Worm (Caenorhabditis elegans) whole organism, L2 larva: Measurements from ENCODE around the gene oac-38.

Experiments
- ama-1 ChIP-seq: fragments of 150-350 bp; optimal IDR thresholded peaks from 2 replicates; lab custom pipeline; 2018; ENCODE audit warnings: inconsistent platforms
- lin-13 ChIP-seq: fragments of 150-350 bp; optimal IDR thresholded peaks from 2 replicates; lab custom pipeline; 2014; ENCODE audit warnings: missing biosample characterization, missing genetic modification reagents, missing genetic modification characterization
- lsy-2 ChIP-seq, 2 experiments: fragments of 150-350 bp in 1 of 2; sonication (generic microtip) in 1 of 2; optimal IDR thresholded peaks; 2 replicates each; lab custom pipeline; 2014 to 2017; ENCODE audit warnings: missing biosample characterization in 2 of 2, missing genetic modification characterization in 2 of 2
- mdl-1 ChIP-seq, 2 experiments: fragments of 150-350 bp in 1 of 2; sonication (generic microtip) in 1 of 2; optimal IDR thresholded peaks; 2 replicates each; lab custom pipeline; 2017; ENCODE audit warnings: missing biosample characterization in 2 of 2, missing genetic modification characterization in 2 of 2
- nhr-25 ChIP-seq: fragments of 150-350 bp; sonication (generic microtip); optimal IDR thresholded peaks from 3 replicates; lab custom pipeline; 2014; ENCODE audit warnings: missing biosample characterization, missing genetic modification characterization
- nhr-77 ChIP-seq: fragments of 150-350 bp; optimal IDR thresholded peaks from 2 replicates; lab custom pipeline; 2014; ENCODE audit warnings: missing biosample characterization, missing genetic modification characterization

- TF ChIP-seq lin-13 (GFP tag; lab: Kevin White, UChicago) (no peak), lsy-2 (tag; optimal IDR thresholded peaks at IDR 0.05; lab: Kevin White, UChicago) (no peak), ama-1 (lab: Kevin White, UChicago) (no peak), nhr-25 (tag; lab: Kevin White, UChicago) (no peak), nhr-77 (no peak), mdl-1 (tag; optimal IDR thresholded peaks at IDR 0.05; lab: Kevin White, UChicago) (no peak)
These were observed 48.4 kb downstream of the oac-38 start for ce11 chrIV:14104745-14105144.
